Fruit fly (Drosophila melanogaster) whole organism, prepupa: ENCODE results near the gene dsf.

Experiments
- Blimp-1 ChIP-seq: fragments of 200-800 bp; sonication (Bioruptor generic); optimal IDR thresholded peaks from 3 replicates; lab custom pipeline; 2017; ENCODE audit warnings: missing biosample characterization, missing genetic modification characterization, mild to moderate bottlenecking, moderate library complexity, missing genetic modification reagents
- CG10631 ChIP-seq: fragments of 200-800 bp; sonication (Bioruptor generic); optimal IDR thresholded peaks from 2 replicates; lab custom pipeline; 2016; ENCODE audit warnings: missing biosample characterization, missing genetic modification characterization
- Hr39 ChIP-seq: fragments of 200-800 bp; sonication (Bioruptor generic); optimal IDR thresholded peaks from 2 replicates; lab custom pipeline; 2016; ENCODE audit warnings: missing biosample characterization, missing genetic modification characterization
- Lpt ChIP-seq: fragments of 200-800 bp; sonication (Bioruptor generic); optimal IDR thresholded peaks from 3 replicates; lab custom pipeline; 2016; ENCODE audit warnings: missing biosample characterization, missing genetic modification characterization
- Met ChIP-seq: fragments of 200-800 bp; sonication (Bioruptor generic); optimal IDR thresholded peaks from 3 replicates; lab custom pipeline; 2016; ENCODE audit warnings: missing biosample characterization, missing genetic modification characterization
- OdsH ChIP-seq: fragments of 200-800 bp; sonication (Bioruptor generic); optimal IDR thresholded peaks from 3 replicates; lab custom pipeline; 2016; ENCODE audit warnings: missing biosample characterization, missing genetic modification characterization
- dac ChIP-seq: fragments of 200-800 bp; sonication (Bioruptor generic); optimal IDR thresholded peaks from 2 replicates; lab custom pipeline; 2017; ENCODE audit warnings: missing biosample characterization, mild to moderate bottlenecking, missing genetic modification characterization
- dsx ChIP-seq: fragments of 200-800 bp; optimal IDR thresholded peaks from 3 replicates; lab custom pipeline; 2019; ENCODE audit warnings: missing biosample characterization, mild to moderate bottlenecking, missing genetic modification characterization, moderate library complexity; ENCODE audit not compliant: poor library complexity, severe bottlenecking
- eg ChIP-seq: fragments of 200-800 bp; sonication (Bioruptor generic); IDR thresholded peaks from 3 replicates; pipeline ENCODE4 v1.3.6; 2022; ENCODE audit warnings: missing biosample characterization, missing genetic modification characterization
- spab ChIP-seq: fragments of 200-800 bp; sonication (Bioruptor generic); optimal IDR thresholded peaks from 2 replicates; lab custom pipeline; 2017; ENCODE audit warnings: missing biosample characterization, mild to moderate bottlenecking, missing genetic modification characterization, missing genetic modification reagents
- topi ChIP-seq: fragments of 200-800 bp; sonication (Bioruptor generic); optimal IDR thresholded peaks from 3 replicates; lab custom pipeline; 2016; ENCODE audit warnings: missing biosample characterization, missing genetic modification characterization

- no peak for TF ChIP-seq Met
- TF ChIP-seq Hr39 (GFP tag; lab: Kevin White, UChicago) = peak; percentile 19
- no peak for TF ChIP-seq OdsH
- TF ChIP-seq Blimp-1 (GFP tag; lab: Kevin White, UChicago) = no peak
- no peak for TF ChIP-seq CG10631 (GFP tag; lab: Kevin White, UChicago)
- no peak for TF ChIP-seq eg (GFP tag; lab: Robert Waterston, UW)
- TF ChIP-seq dac (GFP tag; lab: Kevin White, UChicago) = no peak
- no peak for TF ChIP-seq spab (GFP tag; lab: Kevin White, UChicago)
- TF ChIP-seq topi (GFP tag; lab: Kevin White, UChicago) = no peak
- no peak for TF ChIP-seq dsx (GFP tag; lab: Kevin White, UChicago)
- no peak for TF ChIP-seq Lpt
These were observed 55.2 kb downstream of the dsf start, which contains the start of gene chic for dm6 chr2L:5980862-5981432.
